Fruit fly (Drosophila melanogaster) whole organism, larva: Measurements from ENCODE around the gene EloB.
A peak's percentile ranks its signal among the peaks of the same experiment; 100 is the strongest.

Experiments
- noc ChIP-seq: fragments of 200-800 bp; sonication (Bioruptor generic); optimal IDR thresholded peaks from 3 replicates; lab custom pipeline; 2019; ENCODE audit warnings: missing biosample characterization, mild to moderate bottlenecking, missing genetic modification characterization, moderate library complexity

The EloB gene

DNA sequence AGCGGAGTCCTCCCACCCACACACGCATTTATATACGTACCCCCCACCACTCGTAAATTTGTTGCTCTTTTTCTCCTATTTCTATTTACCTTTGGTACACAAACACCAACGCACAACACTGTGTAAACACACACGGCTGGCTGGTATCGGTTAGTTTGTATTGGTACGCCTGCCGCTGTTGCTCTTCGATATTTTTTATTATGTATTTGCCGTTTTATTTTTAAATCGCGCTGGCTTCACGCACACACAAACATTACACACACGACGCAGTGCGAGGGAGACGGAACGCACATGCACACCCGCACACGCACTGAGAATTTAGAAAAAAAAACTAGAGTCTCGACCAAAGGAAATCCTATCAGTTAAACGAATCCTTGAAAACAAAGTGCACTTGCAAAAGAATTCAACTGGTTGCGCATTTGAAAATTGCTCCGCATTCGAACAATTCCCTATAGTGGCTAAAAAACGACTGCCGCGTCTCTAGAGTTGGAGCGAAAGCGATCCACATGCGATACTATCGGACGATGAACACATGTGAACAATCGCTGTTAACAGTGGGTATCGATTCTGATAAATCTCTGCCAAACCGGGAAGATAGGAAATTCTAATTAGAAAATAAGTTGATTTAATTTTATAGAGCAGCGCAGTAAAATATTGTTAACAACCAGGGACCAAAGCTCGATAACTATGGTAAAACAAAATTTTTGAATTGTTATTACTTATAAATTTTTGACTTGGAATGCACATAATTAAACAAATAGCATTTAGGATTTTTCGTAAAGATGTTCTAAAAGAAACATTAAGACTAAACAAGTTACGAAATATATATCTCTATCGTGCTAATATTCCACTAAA lies 28.8 kb downstream of the EloB start:
- TF ChIP-seq noc = peak; percentile 69

- peak; percentile 91 for TF ChIP-seq noc
Measured at dm6 chr3R:20549855-20550603, 29.6 kb downstream of the EloB start.

DNA sequence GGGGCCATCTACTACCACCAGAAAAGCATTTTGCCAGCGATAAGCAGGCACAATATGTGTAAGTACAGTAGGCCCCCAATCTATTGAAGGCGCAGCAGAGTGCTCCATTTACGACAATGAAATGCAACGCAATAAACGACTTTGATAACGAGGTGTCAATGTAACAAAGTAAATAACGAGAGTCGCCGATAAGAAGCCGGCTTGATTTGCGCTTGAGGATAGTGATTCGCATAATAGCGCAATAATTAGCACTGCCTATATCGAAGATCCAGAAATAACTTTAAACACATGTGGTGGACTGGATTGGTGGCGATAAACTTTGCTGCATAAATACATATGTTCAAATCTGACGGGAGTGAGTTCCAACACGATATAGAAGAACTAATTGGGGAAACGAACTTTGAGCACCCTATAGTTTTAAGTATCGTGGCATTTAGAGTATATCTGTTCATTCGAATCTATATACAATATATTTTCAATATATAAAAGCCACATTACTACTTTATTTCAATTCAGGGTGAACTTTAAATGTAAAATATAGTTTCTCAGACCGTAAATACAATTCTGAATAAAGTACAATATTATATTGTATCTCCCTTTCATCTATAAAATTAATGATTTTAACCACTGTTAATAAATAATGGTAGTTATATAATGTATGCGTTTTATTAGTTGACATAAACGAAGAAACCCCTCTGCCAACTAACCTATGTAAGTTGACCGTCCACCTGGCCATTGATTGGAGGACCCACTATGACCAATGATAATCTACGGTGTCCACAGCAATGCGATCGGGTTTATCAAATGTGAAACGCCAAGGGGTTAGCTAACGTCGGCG lies 30.4 kb downstream of the EloB start:
- TF ChIP-seq noc = no peak

- TF ChIP-seq noc = peak; percentile 93
Measured at dm6 chr3R:20548255-20548654, 31.4 kb downstream of the EloB start.

DNA sequence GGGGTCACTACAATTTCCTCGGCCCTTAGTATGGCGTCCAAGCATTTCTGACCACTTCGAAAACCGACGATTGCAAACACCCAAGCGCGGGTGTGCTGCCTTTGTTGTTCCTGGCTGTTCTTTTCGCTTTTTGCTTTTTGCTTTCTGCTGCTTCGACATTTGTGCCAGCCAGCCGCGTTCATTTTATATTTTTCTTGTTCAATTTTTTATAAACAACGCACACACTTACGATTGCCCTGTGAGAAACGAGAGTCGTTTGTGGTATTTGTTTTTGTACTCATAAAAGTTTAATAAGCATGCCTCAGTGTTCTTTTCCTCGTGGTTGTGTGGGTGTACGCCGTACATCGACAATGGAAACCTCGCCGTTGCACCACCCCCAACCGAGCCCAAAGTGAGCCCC lies 31.9 kb downstream of the EloB start:
- TF ChIP-seq noc = no peak

DNA sequence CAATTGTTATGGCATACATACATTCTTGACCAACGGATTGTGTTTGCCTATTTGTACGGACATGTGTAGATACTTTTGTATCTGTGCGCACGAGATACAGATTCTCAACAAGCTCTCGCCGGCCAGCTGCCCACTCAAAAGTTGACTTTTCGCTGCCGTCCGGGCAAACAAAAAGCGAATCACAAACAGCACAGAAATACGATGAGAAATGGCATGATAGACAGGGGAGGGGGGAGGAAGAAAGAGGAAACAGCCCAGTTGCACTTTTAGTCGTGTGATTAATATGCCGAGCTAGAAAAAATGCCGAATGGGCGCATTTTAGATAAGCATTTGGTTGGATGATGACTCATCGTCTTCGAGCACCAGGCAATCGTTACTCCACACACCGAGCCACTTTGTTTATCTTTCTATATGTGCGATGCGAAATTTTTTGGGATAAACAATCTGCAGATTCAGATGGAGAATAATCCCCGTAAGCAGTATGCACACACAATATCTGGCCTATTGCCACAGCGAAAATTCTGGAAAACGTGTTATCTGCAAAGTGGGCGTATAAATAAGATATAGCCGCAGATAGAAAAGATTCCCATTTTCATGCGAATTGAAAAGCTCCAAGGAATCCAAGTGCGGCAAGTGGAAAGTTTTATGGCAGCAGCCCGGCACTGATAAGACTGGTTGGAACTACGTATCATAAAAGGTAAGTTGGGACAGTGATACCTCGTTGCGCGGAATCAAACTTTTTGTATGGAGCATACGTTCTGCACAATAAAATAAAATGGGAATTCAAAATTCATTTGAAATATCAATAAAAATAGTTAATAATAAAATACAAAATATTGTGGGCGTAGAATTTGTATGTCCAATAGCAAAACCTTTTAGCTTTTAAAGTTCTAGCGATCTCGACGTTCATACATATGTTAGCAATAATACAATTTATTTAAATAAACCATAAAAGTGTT lies 32.7 kb downstream of the EloB start:
- peak; percentile 73 for TF ChIP-seq noc

- peak; percentile 10 for TF ChIP-seq noc
Measured at dm6 chr3R:20545678-20546077, 34.0 kb downstream of the EloB start.

- no peak for TF ChIP-seq noc
Measured at dm6 chr3R:20544952-20545351, 34.7 kb downstream of the EloB start.

DNA sequence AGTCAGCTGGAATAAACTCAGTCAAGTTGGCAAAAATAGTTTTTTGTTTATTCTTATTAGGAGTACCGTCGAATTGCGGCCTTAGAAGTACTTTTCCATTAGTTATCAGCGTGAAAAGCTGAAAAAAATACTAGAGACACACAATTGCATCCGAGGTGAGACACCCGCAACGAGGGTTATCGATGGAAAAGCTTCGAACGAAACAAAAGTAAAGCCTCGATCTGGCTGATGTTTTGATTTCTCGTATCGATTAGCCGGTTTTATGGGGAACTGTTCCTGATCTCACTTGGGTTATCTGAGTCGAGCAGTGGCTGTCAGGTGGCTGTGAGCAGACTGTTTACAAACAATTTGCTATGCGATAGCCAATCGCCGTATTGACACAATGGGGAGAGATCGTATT lies 35.9 kb downstream of the EloB start:
- TF ChIP-seq noc = no peak

DNA sequence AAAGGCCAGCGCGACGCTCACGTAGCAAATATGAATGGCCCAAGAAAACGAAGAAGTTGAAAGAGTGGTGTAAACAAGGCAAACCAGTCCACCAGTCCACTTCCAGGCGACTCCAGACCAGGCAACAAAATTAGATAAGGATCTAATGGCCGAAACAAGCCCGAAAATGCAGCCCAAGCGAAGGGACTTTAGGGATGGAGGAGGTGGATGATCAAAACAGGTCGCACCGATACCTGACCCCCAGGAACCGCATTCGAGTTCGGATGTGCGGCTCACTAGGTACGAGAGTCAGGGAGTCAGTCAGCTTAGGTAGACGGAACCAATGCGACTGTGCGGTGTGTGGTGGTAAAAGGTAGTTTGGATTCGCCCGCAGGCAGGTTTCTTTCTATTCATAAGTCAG lies 36.4 kb downstream of the EloB start:
- TF ChIP-seq noc = no peak

dm6 chr3R:20542283-20543144 lies 37.1 kb downstream of the EloB start:
- no peak for TF ChIP-seq noc

dm6 chr3R:20534575-20534974 lies 45.1 kb downstream of the EloB start, which contains the start of the genes MtnE and MtnD:
Gene MtnE (minus strand): TSS chr3R:20534704.
Gene MtnD (plus strand): TSS chr3R:20534962.
- TF ChIP-seq noc = no peak
